Fruit fly (Drosophila melanogaster) whole organism, prepupa: Measurements from ENCODE around the gene ATPsyngamma.

Experiments
- CG15336 ChIP-seq: fragments of 200-800 bp; sonication (Bioruptor generic); IDR thresholded peaks from 2 replicates; pipeline ENCODE4 v1.3.6; 2022; ENCODE audit warnings: missing biosample characterization, missing genetic modification characterization
- CG32006 ChIP-seq: fragments of 200-800 bp; sonication (Bioruptor generic); optimal IDR thresholded peaks from 3 replicates; lab custom pipeline; 2017; ENCODE audit warnings: missing biosample characterization, mild to moderate bottlenecking, missing genetic modification characterization
- CG3919 ChIP-seq: fragments of 200-800 bp; sonication (Bioruptor generic); optimal IDR thresholded peaks from 3 replicates; lab custom pipeline; 2016; ENCODE audit warnings: missing biosample characterization, missing genetic modification characterization
- CG6792 ChIP-seq: fragments of 200-800 bp; sonication (Bioruptor generic); optimal IDR thresholded peaks from 3 replicates; lab custom pipeline; 2016; ENCODE audit warnings: missing biosample characterization, missing genetic modification characterization
- CG6808 ChIP-seq: fragments of 200-800 bp; sonication (Bioruptor generic); optimal IDR thresholded peaks from 3 replicates; lab custom pipeline; 2017; ENCODE audit warnings: missing biosample characterization, missing genetic modification characterization, mild to moderate bottlenecking, moderate library complexity, missing genetic modification reagents
- CG8119 ChIP-seq: fragments of 200-800 bp; sonication (Bioruptor generic); IDR thresholded peaks from 3 replicates; pipeline ENCODE4 v1.3.6; 2022; ENCODE audit warnings: missing biosample characterization, missing genetic modification characterization
- CG8319 ChIP-seq: fragments of 200-800 bp; sonication (Bioruptor generic); optimal IDR thresholded peaks from 3 replicates; lab custom pipeline; 2016; ENCODE audit warnings: missing biosample characterization, missing genetic modification characterization
- Eip78C ChIP-seq: fragments of 200-800 bp; sonication (Bioruptor generic); peaks from one replicate; lab custom pipeline; 2016; ENCODE audit warnings: missing biosample characterization, missing genetic modification characterization
- Ets21C ChIP-seq: fragments of 200-800 bp; sonication (Bioruptor generic); optimal IDR thresholded peaks from 3 replicates; lab custom pipeline; 2016; ENCODE audit warnings: missing biosample characterization, missing genetic modification characterization
- Ets96B ChIP-seq: fragments of 200-800 bp; optimal IDR thresholded peaks from 2 replicates; lab custom pipeline; 2019; ENCODE audit warnings: missing biosample characterization, mild to moderate bottlenecking, missing genetic modification characterization, moderate library complexity
- Hr38 ChIP-seq: sonication (Bioruptor generic); optimal IDR thresholded peaks from 2 replicates; lab custom pipeline; 2016; ENCODE audit warnings: missing biosample characterization, missing genetic modification characterization
- Hr4 ChIP-seq: fragments of 200-800 bp; sonication (Bioruptor generic); optimal IDR thresholded peaks from 3 replicates; lab custom pipeline; 2016; ENCODE audit warnings: missing biosample characterization, missing genetic modification characterization
- Met ChIP-seq: fragments of 200-800 bp; sonication (Bioruptor generic); optimal IDR thresholded peaks from 3 replicates; lab custom pipeline; 2016; ENCODE audit warnings: missing biosample characterization, missing genetic modification characterization
- Smox ChIP-seq: fragments of 200-800 bp; sonication (Bioruptor generic); optimal IDR thresholded peaks from 3 replicates; lab custom pipeline; 2016; ENCODE audit warnings: missing biosample characterization, missing genetic modification characterization
- acj6 ChIP-seq: fragments of 200-800 bp; sonication (Bioruptor generic); optimal IDR thresholded peaks from 3 replicates; lab custom pipeline; 2016; ENCODE audit warnings: missing biosample characterization, missing genetic modification characterization
- eg ChIP-seq: fragments of 200-800 bp; sonication (Bioruptor generic); IDR thresholded peaks from 3 replicates; pipeline ENCODE4 v1.3.6; 2022; ENCODE audit warnings: missing biosample characterization, missing genetic modification characterization
- fd85E ChIP-seq: fragments of 200-800 bp; sonication (Bioruptor generic); optimal IDR thresholded peaks from 3 replicates; lab custom pipeline; 2016; ENCODE audit warnings: missing biosample characterization, missing genetic modification characterization
- salr ChIP-seq, 2 experiments: fragments of 200-800 bp; sonication (Bioruptor generic); optimal IDR thresholded peaks; 3 replicates each; lab custom pipeline; 2016 to 2018; ENCODE audit warnings: missing biosample characterization in 2 of 2, missing genetic modification characterization in 2 of 2, mild to moderate bottlenecking in 1 of 2
- svp ChIP-seq: fragments of 200-800 bp; sonication (Bioruptor generic); peaks from one replicate; lab custom pipeline; 2016; ENCODE audit warnings: missing biosample characterization, missing genetic modification characterization
- vri ChIP-seq: fragments of 200-800 bp; sonication (Bioruptor generic); optimal IDR thresholded peaks from 3 replicates; lab custom pipeline; 2016; ENCODE audit warnings: missing biosample characterization, mild to moderate bottlenecking, missing genetic modification characterization

ATPsyngamma gene

dm6 chr3R:29699220-29699619 lies 49.7 kb downstream of the ATPsyngamma start:
- TF ChIP-seq Met (GFP tag; lab: Kevin White, UChicago) (no peak), Ets21C (GFP tag; lab: Kevin White, UChicago) (no peak), Ets96B (no peak), eg (peak; percentile 68; the same call in 2 of the 3 replicates), Eip78C (GFP tag; lab: Kevin White, UChicago) (peak; percentile 15), Hr38 (GFP tag; lab: Kevin White, UChicago) (no peak), CG8119 (GFP tag; lab: Robert Waterston, UW) (peak; percentile 42; the same call in 1 of the 3 replicates), Hr4 (GFP tag; lab: Kevin White, UChicago) (peak; percentile 12), CG32006 (GFP tag; lab: Kevin White, UChicago) (peak; percentile 26), Smox (no peak), svp (GFP tag; lab: Kevin White, UChicago) (no peak), vri (GFP tag; lab: Kevin White, UChicago) (no peak), acj6 (GFP tag; lab: Kevin White, UChicago) (no peak), CG3919 (no peak), CG15336 (GFP tag; lab: Robert Waterston, UW) (peak; percentile 47; the same call in 1 of the 2 replicates)

DNA sequence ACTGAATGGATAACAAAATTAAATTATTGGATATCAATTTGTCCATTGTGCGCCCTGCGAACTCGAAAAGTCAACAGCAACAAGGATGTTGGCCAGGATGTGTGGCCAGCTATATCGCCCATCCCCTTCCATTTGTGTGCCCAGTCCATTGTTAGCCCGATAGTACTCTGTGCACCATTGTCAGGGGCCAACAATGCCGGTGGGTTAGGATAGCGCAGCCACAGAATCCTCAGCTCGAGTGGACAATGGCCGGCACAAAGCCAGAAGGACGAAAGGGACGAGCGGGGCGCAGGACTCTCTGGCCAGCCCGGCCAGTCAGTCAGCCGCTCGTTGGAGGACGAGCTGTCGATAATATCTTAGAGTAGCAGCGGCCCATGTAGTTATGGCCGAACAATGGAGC lies 51.1 kb downstream of the ATPsyngamma start:
- no peak for TF ChIP-seq Ets96B
- TF ChIP-seq CG6808 (GFP tag; lab: Kevin White, UChicago) = no peak
- TF ChIP-seq CG6792 (GFP tag; lab: Kevin White, UChicago) = no peak
- no peak for TF ChIP-seq acj6 (GFP tag; lab: Kevin White, UChicago)
- TF ChIP-seq fd85E = no peak
- TF ChIP-seq salr (GFP tag; optimal IDR thresholded peaks at IDR 0.05; lab: Kevin White, UChicago) = no peak
- TF ChIP-seq CG8319 (GFP tag; lab: Kevin White, UChicago) = no peak
